Worm (Caenorhabditis elegans): Measurements from ENCODE around the gene fbxb-116.

The fbxb-116 gene

DNA sequence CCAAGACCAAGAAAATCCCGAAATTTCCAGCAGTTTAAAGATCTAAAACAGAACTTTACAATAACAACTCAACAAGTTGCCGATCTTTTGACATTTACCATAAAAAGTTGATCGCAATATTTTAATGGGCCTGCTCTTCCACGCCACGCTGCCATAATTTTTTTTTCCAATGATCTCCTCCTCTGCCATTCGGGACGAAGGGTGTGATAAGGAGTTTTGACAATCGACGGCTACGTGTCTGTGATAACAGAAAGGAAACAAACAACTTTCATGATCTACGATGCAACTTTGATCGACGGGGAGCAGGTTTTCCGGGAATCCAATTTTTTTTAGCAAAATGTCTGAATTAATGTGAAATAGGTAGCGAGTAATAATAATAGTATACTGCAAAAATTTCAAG lies 26.7 kb upstream of the fbxb-116 start (continued):
- TF ChIP-seq ceh-28 (tag; optimal IDR thresholded peaks at IDR 0.05) (no peak), zip-2 (tag; optimal IDR thresholded peaks at IDR 0.05) (no peak), F26F4.8 (GFP tag; conservative IDR thresholded peaks at IDR 0.05) (no peak), tag-97 (GFP tag; IDR thresholded peaks at IDR 0.05) (no peak)

DNA sequence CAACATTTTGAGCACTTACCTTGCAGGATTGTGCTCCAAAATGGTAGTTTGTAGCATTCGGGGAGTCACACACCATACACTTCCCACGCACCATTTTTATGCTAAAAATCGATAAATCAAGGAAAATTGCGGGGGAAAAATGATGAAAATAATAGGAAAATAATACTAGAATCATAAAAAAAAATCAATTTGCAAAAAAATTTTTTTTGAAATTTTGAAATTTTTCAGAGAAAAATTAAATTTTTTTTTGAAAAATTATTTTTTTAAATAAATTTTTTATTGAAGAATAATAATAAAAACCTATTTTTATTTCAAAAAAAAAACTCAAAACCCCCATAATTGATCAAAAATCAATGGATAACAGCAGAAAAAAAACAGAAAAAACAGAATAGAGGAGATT lies 21.8 kb upstream of the fbxb-116 start, which contains the start of gene nhr-79:
TSS of gene nhr-79 (minus strand) at position 101 of the 400 bp plus-strand sequence.
- TF ChIP-seq nhr-111 (GFP tag; optimal IDR thresholded peaks at IDR 0.05), result no peak

DNA sequence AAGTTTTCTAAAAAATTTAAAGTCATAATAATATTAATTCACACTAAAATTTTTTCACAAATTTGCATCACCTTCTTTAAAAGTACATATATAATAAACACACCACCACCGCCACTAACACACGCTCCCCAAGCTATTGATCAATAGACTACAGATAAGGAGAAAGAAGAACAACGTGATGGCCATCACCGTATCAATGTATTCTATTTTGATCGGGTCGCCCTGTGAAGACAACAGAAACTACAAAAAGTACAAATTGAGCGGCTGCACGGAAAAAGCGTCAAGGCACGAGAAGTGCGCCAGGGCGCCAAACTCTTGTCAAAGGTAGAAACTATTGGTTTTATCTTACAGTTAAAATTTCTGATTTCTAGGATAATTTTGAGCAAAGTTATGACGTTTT lies 21.2 kb upstream of the fbxb-116 start:
- TF ChIP-seq nhr-28 (tag; optimal IDR thresholded peaks at IDR 0.05) (peak; percentile 97), lim-7 (GFP tag; IDR thresholded peaks at IDR 0.05) (no peak), nhr-111 (GFP tag; optimal IDR thresholded peaks at IDR 0.05) (no peak), nhr-76 (tag; optimal IDR thresholded peaks at IDR 0.05) (peak; percentile 44), nhr-42 (GFP tag; IDR thresholded peaks at IDR 0.05) (peak; percentile 54; the same call in 1 of the 2 replicates), mep-1 (tag; optimal IDR thresholded peaks at IDR 0.05) (peak; percentile 49), mes-2 (tag; optimal IDR thresholded peaks at IDR 0.05; ENCODE audit: poor library complexity, severe bottlenecking) (peak; percentile 38), daf-16 (GFP tag; optimal IDR thresholded peaks at IDR 0.05) (no peak), daf-16 (tag; optimal IDR thresholded peaks at IDR 0.05) (peak; percentile 97), hlh-30 (tag; optimal IDR thresholded peaks at IDR 0.05; ENCODE audit: insufficient read depth) (peak; percentile 60), mdl-1 (tag; optimal IDR thresholded peaks at IDR 0.05) (peak in 1 of 2 experiments; percentile 78), dmd-6 (GFP tag; IDR thresholded peaks at IDR 0.05) (peak; percentile 77), pqm-1 (tag; optimal IDR thresholded peaks at IDR 0.05) (peak; percentile 53), mxl-3 (GFP tag; optimal IDR thresholded peaks at IDR 0.05) (peak; percentile 83), lsy-2 (tag; optimal IDR thresholded peaks at IDR 0.05) (no peak), T20F7.1 (GFP tag; optimal IDR thresholded peaks at IDR 0.05) (peak; percentile 27), nhr-77 (tag; optimal IDR thresholded peaks at IDR 0.05) (peak; percentile 86), madf-5 (GFP tag; IDR thresholded peaks at IDR 0.05) (no peak), dve-1 (tag; optimal IDR thresholded peaks at IDR 0.05; ENCODE audit: insufficient read depth) (peak; percentile 78), aha-1 (tag) (peak; percentile 90), hlh-11 (tag; optimal IDR thresholded peaks at IDR 0.05) (peak; percentile 71), lin-1 (GFP tag; IDR thresholded peaks at IDR 0.05) (no peak), set-16 (GFP tag; IDR thresholded peaks at IDR 0.05) (no peak), zip-2 (tag; optimal IDR thresholded peaks at IDR 0.05) (no peak)

ce11 chrV:19217104-19217503 lies 16.5 kb upstream of the fbxb-116 start, which contains the start of gene srr-2:
Gene srr-2 (minus strand): TSS chrV:19217176.
- TF ChIP-seq dmd-6 (GFP tag; IDR thresholded peaks at IDR 0.05) (peak; percentile 44; the same call in 1 of the 2 replicates), pqm-1 (tag; optimal IDR thresholded peaks at IDR 0.05) (peak; percentile 33), nhr-76 (tag; optimal IDR thresholded peaks at IDR 0.05) (no peak), aha-1 (tag) (no peak), sdz-12 (GFP tag; optimal IDR thresholded peaks at IDR 0.05) (no peak)

DNA sequence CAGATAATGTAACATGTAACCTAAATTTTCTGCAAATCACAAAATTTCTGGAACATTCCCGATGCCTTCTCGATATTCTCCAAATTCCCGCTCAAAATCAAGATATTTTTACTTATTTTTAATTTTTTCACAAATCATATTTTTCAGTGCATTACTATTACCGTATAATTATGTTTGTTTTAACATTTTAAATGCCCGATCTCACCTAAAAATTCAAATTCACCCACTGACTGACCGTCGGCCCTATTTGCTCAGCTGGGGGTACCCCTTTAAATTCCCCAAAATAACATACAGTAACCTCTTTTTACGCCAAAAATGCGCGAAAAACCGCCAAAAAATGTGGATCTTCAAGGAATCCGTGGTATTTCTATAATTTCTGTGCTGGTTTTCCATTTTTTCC lies 15.9 kb upstream of the fbxb-116 start, which contains the start of gene oac-49:
TSS of gene oac-49 (plus strand) at position 301 of the 400 bp plus-strand sequence.
- no peak for TF ChIP-seq lin-29 (GFP tag; IDR thresholded peaks at IDR 0.05)
- TF ChIP-seq lsy-2 (tag; optimal IDR thresholded peaks at IDR 0.05), result no peak
- no peak for TF ChIP-seq zfp-3 (GFP tag; conservative IDR thresholded peaks at IDR 0.05)
- no peak for TF ChIP-seq daf-19 (GFP tag; conservative IDR thresholded peaks at IDR 0.05)
- TF ChIP-seq hlh-11 (tag; optimal IDR thresholded peaks at IDR 0.05), result no peak
- no peak for TF ChIP-seq T20F7.1 (GFP tag; optimal IDR thresholded peaks at IDR 0.05)
- TF ChIP-seq duxl-1 (tag; optimal IDR thresholded peaks at IDR 0.05; ENCODE audit: poor library complexity), result no peak
- TF ChIP-seq lim-7 (GFP tag; IDR thresholded peaks at IDR 0.05), result no peak
- TF ChIP-seq jun-1 (tag; optimal IDR thresholded peaks at IDR 0.05), result no peak
- no peak for TF ChIP-seq sdz-12 (GFP tag; optimal IDR thresholded peaks at IDR 0.05)
- no peak for TF ChIP-seq nhr-28 (tag; optimal IDR thresholded peaks at IDR 0.05)
- no peak for TF ChIP-seq F49E8.2 (tag; optimal IDR thresholded peaks at IDR 0.05; ENCODE audit: borderline replicate concordance)
- no peak for TF ChIP-seq aly-2 (tag; optimal IDR thresholded peaks at IDR 0.05)
- no peak for TF ChIP-seq cey-2 (tag; optimal IDR thresholded peaks at IDR 0.05; ENCODE audit: borderline replicate concordance, insufficient read depth)
- no peak for TF ChIP-seq lin-13 (GFP tag; optimal IDR thresholded peaks at IDR 0.05)
- no peak for TF ChIP-seq zip-11 (GFP tag; IDR thresholded peaks at IDR 0.05)
- no peak for TF ChIP-seq F37D6.2 (tag; optimal IDR thresholded peaks at IDR 0.05)
- TF ChIP-seq ceh-32 (tag; optimal IDR thresholded peaks at IDR 0.05; ENCODE audit: poor library complexity), result no peak
